Fruit fly (Drosophila melanogaster) whole organism: Measurements from ENCODE around the gene miple2.

Source experiments
- CG8478 ChIP-seq: fragments of >200 bp; optimal IDR thresholded peaks from 2 replicates; lab custom pipeline; 2018; ENCODE audit warnings: inconsistent platforms
- EcR ChIP-seq, 2 experiments: fragments of >200 bp; optimal IDR thresholded peaks; 2 replicates each; lab custom pipeline; 2017; ENCODE audit warnings: missing biosample characterization in 2 of 2, missing genetic modification characterization in 2 of 2, missing genetic modification reagents in 2 of 2
- usp ChIP-seq: fragments of >200 bp; optimal IDR thresholded peaks from 2 replicates; lab custom pipeline; 2017; ENCODE audit warnings: missing biosample characterization, missing genetic modification characterization, mixed read lengths

DNA sequence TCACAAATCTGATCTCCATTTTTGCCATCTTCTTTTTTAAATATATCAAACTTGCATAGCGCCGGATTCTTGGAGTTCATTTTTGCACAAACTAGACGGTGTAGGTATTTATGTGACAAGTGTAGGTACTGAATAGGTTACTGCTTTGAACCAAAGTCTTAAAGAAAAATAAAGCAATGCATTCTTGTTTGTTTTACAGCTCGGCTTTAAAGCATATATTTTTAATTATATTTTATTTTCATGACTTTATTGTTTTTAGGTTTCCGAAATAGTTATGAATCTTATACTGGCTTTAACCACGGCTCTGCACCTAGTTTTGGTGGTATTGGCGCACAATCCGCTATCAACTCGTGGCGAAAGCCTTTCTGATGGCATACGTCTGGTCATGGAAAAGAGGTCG lies 2.3 kb downstream of the miple2 start, which contains the start of gene CG32845:
- TF ChIP-seq CG8478 (lab: Kevin White, UChicago): no peak
- no peak for TF ChIP-seq usp (GFP tag; lab: Kevin White, UChicago)
- no peak for TF ChIP-seq EcR (GFP tag; optimal IDR thresholded peaks at IDR 0.05; lab: Kevin White, UChicago)
